Worm (Caenorhabditis elegans) whole organism, mixed stage, embryonic: ENCODE results near the gene srlf-22.

Source experiments
- cnd-1 ChIP-seq: fragments of 200-800 bp; sonication (Bioruptor generic); optimal IDR thresholded peaks from 2 replicates; lab custom pipeline; 2018; ENCODE audit warnings: mild to moderate bottlenecking, missing genetic modification characterization, missing compliant biosample characterization
- elt-3 ChIP-seq: fragments of 150-350 bp; optimal IDR thresholded peaks from 2 replicates; lab custom pipeline; 2014; ENCODE audit warnings: missing biosample characterization, missing genetic modification characterization
- lin-13 ChIP-seq: fragments of 150-350 bp; optimal IDR thresholded peaks from 2 replicates; lab custom pipeline; 2014; ENCODE audit warnings: missing biosample characterization, missing genetic modification characterization
- lin-32 ChIP-seq: fragments of 200-800 bp; sonication (Bioruptor generic); optimal IDR thresholded peaks from 2 replicates; lab custom pipeline; 2018; ENCODE audit warnings: mild to moderate bottlenecking, missing genetic modification characterization, missing compliant biosample characterization
- lsy-2 ChIP-seq: fragments of 150-350 bp; optimal IDR thresholded peaks from 2 replicates; lab custom pipeline; 2014; ENCODE audit warnings: missing biosample characterization, missing genetic modification characterization
- nhr-12 ChIP-seq: fragments of 150-350 bp; optimal IDR thresholded peaks from 2 replicates; lab custom pipeline; 2014; ENCODE audit warnings: missing biosample characterization, missing genetic modification characterization
- nhr-237 ChIP-seq: fragments of 150-350 bp; optimal IDR thresholded peaks from 2 replicates; lab custom pipeline; 2014; ENCODE audit warnings: missing biosample characterization, missing genetic modification characterization
- nhr-76 ChIP-seq: sonication (generic microtip); optimal IDR thresholded peaks from 2 replicates; lab custom pipeline; 2017; ENCODE audit warnings: missing biosample characterization, missing genetic modification characterization
- snpc-4 ChIP-seq: fragments of 150-350 bp; optimal IDR thresholded peaks from 2 replicates; lab custom pipeline; 2014; ENCODE audit warnings: missing biosample characterization, missing genetic modification characterization
- ztf-11 ChIP-seq: fragments of 150-350 bp; optimal IDR thresholded peaks from 2 replicates; lab custom pipeline; 2014; ENCODE audit warnings: missing biosample characterization, missing genetic modification characterization

DNA sequence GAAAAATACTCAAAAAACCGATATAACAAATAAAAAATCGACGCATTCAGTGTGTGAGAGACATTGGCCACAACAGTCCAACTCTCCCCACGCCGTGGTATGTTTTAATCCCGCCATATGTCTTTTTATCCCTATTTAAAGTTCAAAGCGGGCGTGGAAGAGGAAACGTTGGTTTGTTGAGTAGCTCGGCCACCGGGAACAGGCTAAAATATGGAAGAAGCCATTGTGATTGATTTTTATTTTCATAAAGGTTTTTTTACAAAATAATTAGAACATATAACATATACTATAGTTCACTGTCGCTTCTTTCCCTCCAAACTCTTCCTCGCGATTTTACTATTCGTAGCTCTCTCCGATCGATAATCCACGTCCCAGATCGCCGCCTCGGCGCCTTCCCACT lies 8.2 kb downstream of the srlf-22 start, which contains the start of gene nas-32:
- no peak for TF ChIP-seq lin-32
- no peak for TF ChIP-seq nhr-76 (tag; lab: Kevin White, UChicago)
- TF ChIP-seq nhr-237 = no peak
- TF ChIP-seq ztf-11 (tag; lab: Kevin White, UChicago) = no peak
- no peak for TF ChIP-seq elt-3 (tag; lab: Kevin White, UChicago)
- TF ChIP-seq lin-13 (tag; lab: Kevin White, UChicago) = no peak
- TF ChIP-seq snpc-4 (tag; lab: Kevin White, UChicago) = no peak
- TF ChIP-seq lsy-2 (tag; lab: Kevin White, UChicago) = no peak
- TF ChIP-seq cnd-1 (tag; lab: Kevin White, UChicago) = no peak
- no peak for TF ChIP-seq nhr-12 (tag; lab: Kevin White, UChicago)
